ENCODE assay signal across 1 fruit fly cellular context in genomic region chr2L:10057236-10057635, dm6.
A peak's percentile ranks its signal among the peaks of the same experiment; 100 is the strongest.
TF ChIP-seq lines count a peak whose summit lies in the region.

No protein-coding gene starts in this region.

TF ChIP-seq in whole organism, embryonic, 481 proteins besides CTCF, POLR2A, EP300 and RAD21 (continued from another document and continues in another):
- TF ChIP-seq CG8944 (GFP tag; optimal IDR thresholded peaks at IDR 0.05; lab: Kevin White, UChicago) (peak; percentile 71), dan (GFP tag; IDR thresholded peaks at IDR 0.05; lab: Robert Waterston, UW) (peak; percentile 82; the same call in 1 of the 2 replicates), vvl (GFP tag; IDR thresholded peaks at IDR 0.05; lab: Robert Waterston, UW) (peak; percentile 91), CG13624 (GFP tag; optimal IDR thresholded peaks at IDR 0.05; lab: Kevin White, UChicago) (peak; percentile 40), Awh (GFP tag; IDR thresholded peaks at IDR 0.05; lab: Robert Waterston, UW) (peak; percentile 88), CG14014 (GFP tag; IDR thresholded peaks at IDR 0.05; lab: Robert Waterston, UW) (peak; percentile 66), CG2199 (GFP tag; IDR thresholded peaks at IDR 0.05; lab: Robert Waterston, UW) (peak; percentile 85), klu (GFP tag; IDR thresholded peaks at IDR 0.05; lab: Robert Waterston, UW) (peak; percentile 54; the same call in 1 of the 2 replicates), Side (GFP tag; optimal IDR thresholded peaks at IDR 0.05; lab: Kevin White, UChicago) (peak; percentile 78), NfI (GFP tag; optimal IDR thresholded peaks at IDR 0.05; lab: Kevin White, UChicago) (peak; percentile 67), lola (GFP tag; optimal IDR thresholded peaks at IDR 0.05; lab: Kevin White, UChicago) (peak in 1 of 3 experiments; percentile 78), inv (GFP tag; IDR thresholded peaks at IDR 0.05; lab: Robert Waterston, UW; ENCODE audit: partially characterized antibody) (no peak), Sry-β (GFP tag; optimal IDR thresholded peaks at IDR 0.05; lab: Kevin White, UChicago) (no peak), zen (tag; optimal IDR thresholded peaks at IDR 0.05; lab: Kevin White, UChicago) (peak; percentile 56), fru (optimal IDR thresholded peaks at IDR 0.05; lab: Kevin White, UChicago) (no peak), pros (GFP tag; optimal IDR thresholded peaks at IDR 0.05; lab: Kevin White, UChicago) (no peak), ems (GFP tag; optimal IDR thresholded peaks at IDR 0.05; lab: Kevin White, UChicago) (peak; percentile 54), exex (tag; optimal IDR thresholded peaks at IDR 0.05; lab: Kevin White, UChicago) (no peak), Pdp1 (GFP tag; optimal IDR thresholded peaks at IDR 0.05; lab: Kevin White, UChicago) (peak; percentile 70 to 74), caup (GFP tag; optimal IDR thresholded peaks at IDR 0.05; lab: Kevin White, UChicago; ENCODE audit: severe bottlenecking) (peak; percentile 38), CG12299 (tag; optimal IDR thresholded peaks at IDR 0.05; lab: Kevin White, UChicago) (no peak), CG11247 (GFP tag; IDR thresholded peaks at IDR 0.05; lab: Robert Waterston, UW) (peak; percentile 77), CG10462 (GFP tag; optimal IDR thresholded peaks at IDR 0.05; lab: Kevin White, UChicago) (peak; percentile 44), CG9437 (GFP tag; optimal IDR thresholded peaks at IDR 0.05; lab: Kevin White, UChicago) (no peak), gem (tag; optimal IDR thresholded peaks at IDR 0.05; lab: Kevin White, UChicago) (peak; percentile 79), Gsc (GFP tag; IDR thresholded peaks at IDR 0.05; lab: Robert Waterston, UW) (peak; percentile 61), CG11695 (GFP tag; IDR thresholded peaks at IDR 0.05; lab: Robert Waterston, UW) (peak; percentile 70; the same call in 2 of the 3 replicates), Dll (GFP tag; IDR thresholded peaks at IDR 0.05; lab: Robert Waterston, UW; ENCODE audit: partially characterized antibody) (no peak), ab (GFP tag; optimal IDR thresholded peaks at IDR 0.05; lab: Kevin White, UChicago) (no peak), gfzf (GFP tag; optimal IDR thresholded peaks at IDR 0.05; lab: Kevin White, UChicago) (no peak), CG4730 (GFP tag; IDR thresholded peaks at IDR 0.05; lab: Robert Waterston, UW) (peak; percentile 76), twi (tag; optimal IDR thresholded peaks at IDR 0.05; lab: Kevin White, UChicago) (no peak), CG1024 (GFP tag; IDR thresholded peaks at IDR 0.05; lab: Robert Waterston, UW) (peak; percentile 80), scrt (GFP tag; optimal IDR thresholded peaks at IDR 0.05; lab: Kevin White, UChicago) (no peak), Hmx (GFP tag; optimal IDR thresholded peaks at IDR 0.05; lab: Kevin White, UChicago) (no peak), CG10321 (GFP tag; IDR thresholded peaks at IDR 0.05; lab: Robert Waterston, UW) (0 out of 2 replicates have a peak, but pooled peaks have one; percentile 34), CG1603 (tag; optimal IDR thresholded peaks at IDR 0.05; lab: Kevin White, UChicago) (peak; percentile 87), lilli (GFP tag; optimal IDR thresholded peaks at IDR 0.05; lab: Kevin White, UChicago) (peak; percentile 62), CG17568 (GFP tag; optimal IDR thresholded peaks at IDR 0.05; lab: Kevin White, UChicago) (no peak), crc (GFP tag; optimal IDR thresholded peaks at IDR 0.05; lab: Kevin White, UChicago) (peak; percentile 51), Dp (GFP tag; optimal IDR thresholded peaks at IDR 0.05; lab: Kevin White, UChicago) (no peak), tna (GFP tag; IDR thresholded peaks at IDR 0.05; lab: Robert Waterston, UW; ENCODE audit: partially characterized antibody) (no peak), cwo (GFP tag; optimal IDR thresholded peaks at IDR 0.05; lab: Kevin White, UChicago) (peak; percentile 12), amos (GFP tag; IDR thresholded peaks at IDR 0.05; lab: Robert Waterston, UW; ENCODE audit: partially characterized antibody) (no peak), CG18262 (tag; optimal IDR thresholded peaks at IDR 0.05; lab: Kevin White, UChicago) (peak; percentile 87), CG8478 (optimal IDR thresholded peaks at IDR 0.05; lab: Kevin White, UChicago) (no peak), p53 (GFP tag; optimal IDR thresholded peaks at IDR 0.05; lab: Kevin White, UChicago) (no peak), knrl (GFP tag; IDR thresholded peaks at IDR 0.05; lab: Robert Waterston, UW; ENCODE audit: partially characterized antibody) (no peak), prd (optimal IDR thresholded peaks at IDR 0.05; lab: Kevin White, UChicago) (no peak), prd (GFP tag; IDR thresholded peaks at IDR 0.05; lab: Robert Waterston, UW) (peak; percentile 93), TFAM (GFP tag; optimal IDR thresholded peaks at IDR 0.05; lab: Kevin White, UChicago) (peak; percentile 1), Nf-YB (GFP tag; optimal IDR thresholded peaks at IDR 0.05; lab: Kevin White, UChicago) (no peak), CG3163 (GFP tag; optimal IDR thresholded peaks at IDR 0.05; lab: Kevin White, UChicago) (peak; percentile 38), gro (GFP tag; optimal IDR thresholded peaks at IDR 0.05; lab: Kevin White, UChicago) (no peak), CG4617 (GFP tag; optimal IDR thresholded peaks at IDR 0.05; lab: Kevin White, UChicago; ENCODE audit: borderline replicate concordance) (peak; percentile 21), CG9609 (GFP tag; optimal IDR thresholded peaks at IDR 0.05; lab: Kevin White, UChicago) (peak; percentile 53), CG10565 (GFP tag; optimal IDR thresholded peaks at IDR 0.05; lab: Kevin White, UChicago) (no peak), YL-1 (GFP tag; optimal IDR thresholded peaks at IDR 0.05; lab: Kevin White, UChicago) (peak; percentile 28), CG16813 (GFP tag; IDR thresholded peaks at IDR 0.05; lab: Robert Waterston, UW; ENCODE audit: partially characterized antibody) (no peak), Hr51 (GFP tag; optimal IDR thresholded peaks at IDR 0.05; lab: Kevin White, UChicago) (peak; percentile 14 to 56), dati (GFP tag; IDR thresholded peaks at IDR 0.05; lab: Robert Waterston, UW) (peak; percentile 77), zf30C (GFP tag; optimal IDR thresholded peaks at IDR 0.05; lab: Kevin White, UChicago) (no peak), CG4328 (GFP tag; optimal IDR thresholded peaks at IDR 0.05; lab: Kevin White, UChicago) (no peak), CG13775 (GFP tag; optimal IDR thresholded peaks at IDR 0.05; lab: Kevin White, UChicago) (peak; percentile 62), CG10543 (GFP tag; optimal IDR thresholded peaks at IDR 0.05; lab: Kevin White, UChicago) (no peak), insv (GFP tag; optimal IDR thresholded peaks at IDR 0.05; lab: Kevin White, UChicago) (no peak), CG18619 (GFP tag; optimal IDR thresholded peaks at IDR 0.05; lab: Kevin White, UChicago) (peak; percentile 6), Fer1 (GFP tag; optimal IDR thresholded peaks at IDR 0.05; lab: Kevin White, UChicago) (no peak), Elba2 (GFP tag; optimal IDR thresholded peaks at IDR 0.05; lab: Kevin White, UChicago) (no peak), gcm2 (GFP tag; optimal IDR thresholded peaks at IDR 0.05; lab: Kevin White, UChicago) (no peak), wor (GFP tag; IDR thresholded peaks at IDR 0.05; lab: Robert Waterston, UW) (peak; percentile 67), CG12071 (GFP tag; optimal IDR thresholded peaks at IDR 0.05; lab: Kevin White, UChicago) (peak; percentile 9), Max (GFP tag; optimal IDR thresholded peaks at IDR 0.05; lab: Kevin White, UChicago) (peak; percentile 51), CG31441 (GFP tag; IDR thresholded peaks at IDR 0.05; lab: Robert Waterston, UW) (peak; percentile 62; the same call in 1 of the 2 replicates), NK7.1 (GFP tag; optimal IDR thresholded peaks at IDR 0.05; lab: Kevin White, UChicago) (peak; percentile 60), Taf1 (GFP tag; IDR thresholded peaks at IDR 0.05; lab: Robert Waterston, UW) (no peak), da (GFP tag; optimal IDR thresholded peaks at IDR 0.05; lab: Kevin White, UChicago) (peak; percentile 28), CG30403 (GFP tag; optimal IDR thresholded peaks at IDR 0.05; lab: Kevin White, UChicago) (peak; percentile 63), CG31365 (tag; optimal IDR thresholded peaks at IDR 0.05; lab: Kevin White, UChicago) (no peak), btn (GFP tag; optimal IDR thresholded peaks at IDR 0.05; lab: Kevin White, UChicago) (peak; percentile 50), HHEX (GFP tag; optimal IDR thresholded peaks at IDR 0.05; lab: Kevin White, UChicago) (peak; percentile 60), CG8290 (GFP tag; optimal IDR thresholded peaks at IDR 0.05; lab: Kevin White, UChicago) (no peak), CG8290 (tag; optimal IDR thresholded peaks at IDR 0.05; lab: Kevin White, UChicago) (peak in 1 of 2 experiments; percentile 77), CG3995 (GFP tag; optimal IDR thresholded peaks at IDR 0.05; lab: Kevin White, UChicago) (no peak), D (optimal IDR thresholded peaks at IDR 0.05; lab: Kevin White, UChicago) (no peak), D (GFP tag; optimal IDR thresholded peaks at IDR 0.05; lab: Kevin White, UChicago) (peak; percentile 69), grau (tag; optimal IDR thresholded peaks at IDR 0.05; lab: Kevin White, UChicago) (peak; percentile 51), CG17186 (GFP tag; optimal IDR thresholded peaks at IDR 0.05; lab: Kevin White, UChicago) (no peak), CG7928 (GFP tag; optimal IDR thresholded peaks at IDR 0.05; lab: Kevin White, UChicago) (no peak), CG1529 (GFP tag; optimal IDR thresholded peaks at IDR 0.05; lab: Kevin White, UChicago) (peak; percentile 43), Blimp-1 (GFP tag; optimal IDR thresholded peaks at IDR 0.05; lab: Kevin White, UChicago) (peak; percentile 66), ac (GFP tag; optimal IDR thresholded peaks at IDR 0.05; lab: Kevin White, UChicago) (peak; percentile 19), HLH3B (GFP tag; IDR thresholded peaks at IDR 0.05; lab: Robert Waterston, UW) (peak; percentile 85), lab (GFP tag; optimal IDR thresholded peaks at IDR 0.05; lab: Kevin White, UChicago) (peak; percentile 60), CG7745 (tag; optimal IDR thresholded peaks at IDR 0.05; lab: Kevin White, UChicago) (no peak), HLHmδ (GFP tag; optimal IDR thresholded peaks at IDR 0.05; lab: Kevin White, UChicago) (no peak), Atf-2 (GFP tag; optimal IDR thresholded peaks at IDR 0.05; lab: Kevin White, UChicago) (peak; percentile 71), CG2712 (tag; optimal IDR thresholded peaks at IDR 0.05; lab: Kevin White, UChicago) (peak; percentile 85), zfh2 (GFP tag; optimal IDR thresholded peaks at IDR 0.05; lab: Kevin White, UChicago) (no peak), ewg (GFP tag; optimal IDR thresholded peaks at IDR 0.05; lab: Kevin White, UChicago) (peak; percentile 50), CG2875 (GFP tag; optimal IDR thresholded peaks at IDR 0.05; lab: Kevin White, UChicago) (peak; percentile 45), Dip3 (GFP tag; optimal IDR thresholded peaks at IDR 0.05; lab: Kevin White, UChicago) (peak; percentile 27), CoRest (tag; optimal IDR thresholded peaks at IDR 0.05; lab: Kevin White, UChicago) (peak; percentile 12), Dad (GFP tag; optimal IDR thresholded peaks at IDR 0.05; lab: Kevin White, UChicago) (peak; percentile 52), CG2129 (GFP tag; IDR thresholded peaks at IDR 0.05; lab: Robert Waterston, UW; ENCODE audit: partially characterized antibody) (no peak), CG10209 (GFP tag; optimal IDR thresholded peaks at IDR 0.05; lab: Kevin White, UChicago) (peak; percentile 64), Bgb (GFP tag; IDR thresholded peaks at IDR 0.05; lab: Robert Waterston, UW; ENCODE audit: partially characterized antibody) (no peak), wek (GFP tag; optimal IDR thresholded peaks at IDR 0.05; lab: Kevin White, UChicago) (no peak), Xbp1 (GFP tag; optimal IDR thresholded peaks at IDR 0.05; lab: Kevin White, UChicago) (peak; percentile 76), salm (tag; optimal IDR thresholded peaks at IDR 0.05; lab: Kevin White, UChicago) (no peak), dpn (GFP tag; optimal IDR thresholded peaks at IDR 0.05; lab: Kevin White, UChicago) (peak; percentile 62 to 75), CG33213 (GFP tag; optimal IDR thresholded peaks at IDR 0.05; lab: Kevin White, UChicago) (peak; percentile 67), fd102C (GFP tag; optimal IDR thresholded peaks at IDR 0.05; lab: Kevin White, UChicago) (no peak), Hand (GFP tag; optimal IDR thresholded peaks at IDR 0.05; lab: Kevin White, UChicago) (no peak), abd-A (tag; optimal IDR thresholded peaks at IDR 0.05; lab: Kevin White, UChicago) (no peak), jigr1 (GFP tag; IDR thresholded peaks at IDR 0.05; lab: Robert Waterston, UW) (0 out of 3 replicates have a peak, but pooled peaks have one; percentile 70), Poxn (GFP tag; IDR thresholded peaks at IDR 0.05; lab: Robert Waterston, UW) (no peak), odd (GFP tag; optimal IDR thresholded peaks at IDR 0.05; lab: Kevin White, UChicago) (no peak), Spps (tag; optimal IDR thresholded peaks at IDR 0.05; lab: Kevin White, UChicago) (peak; percentile 65), CG17912 (GFP tag; optimal IDR thresholded peaks at IDR 0.05; lab: Kevin White, UChicago) (no peak), HLH4C (GFP tag; IDR thresholded peaks at IDR 0.05; lab: Robert Waterston, UW; ENCODE audit: partially characterized antibody) (no peak), Ravus (GFP tag; IDR thresholded peaks at IDR 0.05; lab: Robert Waterston, UW) (peak; percentile 16; the same call in 1 of the 2 replicates), ERR (GFP tag; optimal IDR thresholded peaks at IDR 0.05; lab: Kevin White, UChicago) (peak; percentile 21), H15 (GFP tag; IDR thresholded peaks at IDR 0.05; lab: Robert Waterston, UW) (peak; percentile 84), lov (optimal IDR thresholded peaks at IDR 0.05; lab: Kevin White, UChicago) (no peak), lov (GFP tag; IDR thresholded peaks at IDR 0.05; lab: Robert Waterston, UW) (peak; percentile 94), Eip74EF (GFP tag; optimal IDR thresholded peaks at IDR 0.05; lab: Kevin White, UChicago) (peak in 1 of 2 experiments; percentile 10), Lpt (GFP tag; optimal IDR thresholded peaks at IDR 0.05; lab: Kevin White, UChicago) (no peak), CG34376 (GFP tag; optimal IDR thresholded peaks at IDR 0.05; lab: Kevin White, UChicago) (no peak), CG13123 (GFP tag; optimal IDR thresholded peaks at IDR 0.05; lab: Kevin White, UChicago) (peak; percentile 32), Mrtf (GFP tag; IDR thresholded peaks at IDR 0.05; lab: Robert Waterston, UW) (peak; percentile 71), br (optimal IDR thresholded peaks at IDR 0.05; lab: Kevin White, UChicago) (no peak)
